Worm (Caenorhabditis elegans) whole organism, midembryonic: Measurements from ENCODE around the gene C33D3.5.

Experiments used
- T22C8.4 ChIP-seq: fragments of 200-800 bp; sonication (Bioruptor generic); IDR thresholded peaks from 2 replicates; pipeline ENCODE4 v1.3.6; 2022; ENCODE audit warnings: missing genetic modification characterization, missing compliant biosample characterization
- cog-1 ChIP-seq: sonication (generic microtip); optimal IDR thresholded peaks from 2 replicates; lab custom pipeline; 2016; ENCODE audit warnings: missing genetic modification characterization, missing compliant biosample characterization
- flt-1 ChIP-seq: fragments of 200-800 bp; sonication (Bioruptor generic); IDR thresholded peaks from 2 replicates; pipeline ENCODE4 v1.3.6; 2022; ENCODE audit warnings: missing genetic modification characterization, missing compliant biosample characterization
- ref-1 ChIP-seq: fragments of 200-800 bp; sonication (Bioruptor generic); conservative IDR thresholded peaks from 2 replicates; pipeline ENCODE4 v1.3.6; 2022; ENCODE audit warnings: missing genetic modification reagents, missing genetic modification characterization, missing compliant biosample characterization

ce11 chrX:10516549-10516948 lies 25.4 kb downstream of the C33D3.5 start:
- TF ChIP-seq cog-1 (no peak), T22C8.4 (GFP tag; lab: Robert Waterston, UW) (no peak), flt-1 (GFP tag; lab: Robert Waterston, UW) (no peak), ref-1 (GFP tag; lab: Robert Waterston, UW) (no peak)
